Worm (Caenorhabditis elegans) whole organism, young adult: Measurements from ENCODE around the gene srh-92.

Experiments
- B0035.1 ChIP-seq: sonication (generic microtip); optimal IDR thresholded peaks from 2 replicates; lab custom pipeline; 2016; ENCODE audit warnings: missing genetic modification characterization, mild to moderate bottlenecking, missing compliant biosample characterization, missing genotype, missing genetic modification reagents
- B0261.1 ChIP-seq: sonication (generic microtip); optimal IDR thresholded peaks from 2 replicates; lab custom pipeline; 2016; ENCODE audit warnings: mild to moderate bottlenecking, missing genetic modification characterization, moderate library complexity, missing compliant biosample characterization
- F33H1.4 ChIP-seq: fragments of 200-800 bp; sonication (Bioruptor generic); IDR thresholded peaks from 2 replicates; pipeline ENCODE4 v1.3.6; 2022; ENCODE audit warnings: missing genetic modification reagents, missing genetic modification characterization, missing compliant biosample characterization
- F55B11.4 ChIP-seq: sonication (generic microtip); optimal IDR thresholded peaks from 2 replicates; lab custom pipeline; 2016; ENCODE audit warnings: missing compliant biosample characterization, missing genetic modification characterization, borderline replicate concordance; ENCODE audit not compliant: insufficient read depth
- F57A8.1 ChIP-seq: fragments of 200-800 bp; sonication (Bioruptor generic); optimal IDR thresholded peaks from 2 replicates; lab custom pipeline; 2018; ENCODE audit warnings: mild to moderate bottlenecking, missing genetic modification characterization, moderate library complexity, missing compliant biosample characterization
- K11D2.4 ChIP-seq: fragments of 200-800 bp; sonication (Bioruptor generic); IDR thresholded peaks from 2 replicates; pipeline ENCODE4 v1.3.6; 2022; ENCODE audit warnings: missing genetic modification reagents, missing genetic modification characterization, missing compliant biosample characterization
- T07F8.4 ChIP-seq: sonication (generic microtip); optimal IDR thresholded peaks from 2 replicates; lab custom pipeline; 2016; ENCODE audit warnings: mild to moderate bottlenecking, missing genetic modification characterization, moderate library complexity, missing compliant biosample characterization
- T26A5.8 ChIP-seq: sonication (generic microtip); optimal IDR thresholded peaks from 2 replicates; lab custom pipeline; 2016; ENCODE audit warnings: missing genetic modification characterization, missing compliant biosample characterization
- Y53F4B.3 ChIP-seq: fragments of 200-800 bp; sonication (Bioruptor generic); IDR thresholded peaks from 2 replicates; pipeline ENCODE4 v1.3.6; 2022; ENCODE audit warnings: missing genetic modification reagents, missing genetic modification characterization, missing compliant biosample characterization
- Y67H2A.10 ChIP-seq: fragments of 200-800 bp; sonication (Bioruptor generic); conservative IDR thresholded peaks from 2 replicates; pipeline ENCODE4 v1.3.6; 2022; ENCODE audit warnings: missing genetic modification reagents, missing genetic modification characterization, missing compliant biosample characterization
- aptf-2 ChIP-seq: fragments of 200-800 bp; sonication (Bioruptor generic); conservative IDR thresholded peaks from 2 replicates; pipeline ENCODE4 v1.3.6; 2022; ENCODE audit warnings: missing genetic modification reagents, missing genetic modification characterization, missing compliant biosample characterization
- attf-3 ChIP-seq: fragments of 200-800 bp; sonication (Bioruptor generic); conservative IDR thresholded peaks from 2 replicates; pipeline ENCODE4 v1.3.6; 2022; ENCODE audit warnings: missing genetic modification reagents, missing genetic modification characterization, missing compliant biosample characterization
- cebp-1 ChIP-seq, 2 experiments: fragments of 200-800 bp in 1 of 2; sonication (Bioruptor generic) in 1 of 2; sonication (generic microtip) in 1 of 2; IDR thresholded peaks in 1 of 2; optimal IDR thresholded peaks in 1 of 2; 2 replicates each; pipeline versions ENCODE4 v1.3.6 to Lab custom; 2017 to 2022; ENCODE audit warnings: missing compliant biosample characterization in 2 of 2, missing genetic modification characterization in 2 of 2, mild to moderate bottlenecking in 1 of 2, missing genetic modification reagents in 1 of 2, moderate library complexity in 1 of 2
- ceh-100 ChIP-seq: fragments of 200-800 bp; sonication (Bioruptor generic); IDR thresholded peaks from 2 replicates; pipeline ENCODE4 v1.3.6; 2022; ENCODE audit warnings: missing genetic modification reagents, missing genetic modification characterization, missing compliant biosample characterization
- ceh-27 ChIP-seq: fragments of 200-800 bp; sonication (Bioruptor generic); optimal IDR thresholded peaks from 2 replicates; lab custom pipeline; 2018; ENCODE audit warnings: mild to moderate bottlenecking, missing genetic modification characterization, moderate library complexity, missing compliant biosample characterization
- chd-7 ChIP-seq: sonication (generic microtip); optimal IDR thresholded peaks from 2 replicates; lab custom pipeline; 2016; ENCODE audit warnings: mild to moderate bottlenecking, missing genetic modification characterization, moderate library complexity, missing compliant biosample characterization
- die-1 ChIP-seq: sonication (generic microtip); optimal IDR thresholded peaks from 2 replicates; lab custom pipeline; 2016; ENCODE audit warnings: missing genotype, mild to moderate bottlenecking, missing genetic modification characterization, missing compliant biosample characterization
- dpff-1 ChIP-seq: sonication (generic microtip); optimal IDR thresholded peaks from 2 replicates; lab custom pipeline; 2017; ENCODE audit warnings: mild to moderate bottlenecking, missing genetic modification characterization, missing compliant biosample characterization
- egl-44 ChIP-seq: fragments of 200-800 bp; sonication (Bioruptor generic); IDR thresholded peaks from 2 replicates; pipeline ENCODE4 v1.3.6; 2022; ENCODE audit warnings: missing genetic modification reagents, missing genetic modification characterization, missing compliant biosample characterization
- ets-4 ChIP-seq: fragments of 200-800 bp; sonication (Bioruptor generic); optimal IDR thresholded peaks from 2 replicates; lab custom pipeline; 2018; ENCODE audit warnings: mild to moderate bottlenecking, missing genetic modification characterization, missing compliant biosample characterization
- fkh-3 ChIP-seq: sonication (generic microtip); optimal IDR thresholded peaks from 2 replicates; lab custom pipeline; 2016; ENCODE audit warnings: mild to moderate bottlenecking, missing genetic modification characterization, missing compliant biosample characterization
- hmg-1.2 ChIP-seq: fragments of 200-800 bp; sonication (Bioruptor generic); IDR thresholded peaks from 2 replicates; pipeline ENCODE4 v1.3.6; 2022; ENCODE audit warnings: missing genetic modification reagents, missing genetic modification characterization, missing compliant biosample characterization
- hmg-20 ChIP-seq: fragments of 200-800 bp; sonication (Bioruptor generic); IDR thresholded peaks from 2 replicates; pipeline ENCODE4 v1.3.6; 2022; ENCODE audit warnings: missing genetic modification reagents, missing genetic modification characterization, missing compliant biosample characterization
- lin-40 ChIP-seq: sonication (generic microtip); optimal IDR thresholded peaks from 2 replicates; lab custom pipeline; 2016; ENCODE audit warnings: missing genetic modification characterization, mild to moderate bottlenecking, missing compliant biosample characterization, missing genotype, missing genetic modification reagents
- lsy-27 ChIP-seq: sonication (generic microtip); optimal IDR thresholded peaks from 2 replicates; lab custom pipeline; 2017; ENCODE audit warnings: missing genetic modification characterization, mild to moderate bottlenecking, missing compliant biosample characterization, antibody characterized with exemption, missing genotype, borderline replicate concordance; ENCODE audit not compliant: insufficient read depth
- madf-3 ChIP-seq: fragments of 200-800 bp; sonication (Bioruptor generic); IDR thresholded peaks from 2 replicates; pipeline ENCODE4 v1.3.6; 2022; ENCODE audit warnings: missing genetic modification reagents, missing genetic modification characterization, missing compliant biosample characterization
- madf-6 ChIP-seq: fragments of 200-800 bp; sonication (Bioruptor generic); IDR thresholded peaks from 2 replicates; pipeline ENCODE4 v1.3.6; 2022; ENCODE audit warnings: missing genetic modification reagents, missing genetic modification characterization, missing compliant biosample characterization
- mel-28 ChIP-seq: sonication (generic microtip); optimal IDR thresholded peaks from 2 replicates; lab custom pipeline; 2016; ENCODE audit warnings: borderline replicate concordance, mild to moderate bottlenecking, missing genetic modification characterization, missing compliant biosample characterization
- mes-4 ChIP-seq: sonication (generic microtip); optimal IDR thresholded peaks from 2 replicates; lab custom pipeline; 2016; ENCODE audit warnings: missing genotype, missing genetic modification characterization, missing compliant biosample characterization
- mxl-1 ChIP-seq: sonication (generic microtip); optimal IDR thresholded peaks from 2 replicates; lab custom pipeline; 2016; ENCODE audit warnings: missing genetic modification characterization, missing compliant biosample characterization
- nfya-1 ChIP-seq: sonication (generic microtip); optimal IDR thresholded peaks from 2 replicates; lab custom pipeline; 2017; ENCODE audit warnings: antibody characterized with exemption, missing compliant biosample characterization, missing genetic modification characterization, borderline replicate concordance; ENCODE audit not compliant: insufficient read depth
- nfya-2 ChIP-seq: fragments of 200-800 bp; sonication (Bioruptor generic); IDR thresholded peaks from 2 replicates; pipeline ENCODE4 v1.3.6; 2022; ENCODE audit warnings: missing genetic modification reagents, missing genetic modification characterization, missing compliant biosample characterization
- nfyb-1 ChIP-seq: fragments of 200-800 bp; sonication (Bioruptor generic); IDR thresholded peaks from 2 replicates; pipeline ENCODE4 v1.3.6; 2022; ENCODE audit warnings: missing genetic modification reagents, missing genetic modification characterization, missing compliant biosample characterization
- pbrm-1 ChIP-seq: fragments of 200-800 bp; sonication (Bioruptor generic); IDR thresholded peaks from 2 replicates; pipeline ENCODE4 v1.3.6; 2022; ENCODE audit warnings: missing genetic modification reagents, missing genetic modification characterization, missing compliant biosample characterization
- pha-4 ChIP-seq: fragments of 150-350 bp; sonication (generic microtip); optimal IDR thresholded peaks from 2 replicates; lab custom pipeline; 2014; ENCODE audit warnings: missing biosample characterization, missing genetic modification reagents, missing genetic modification characterization
- rcor-1 ChIP-seq: fragments of 200-800 bp; sonication (Bioruptor generic); IDR thresholded peaks from 2 replicates; pipeline ENCODE4 v1.3.6; 2022; ENCODE audit warnings: missing genetic modification reagents, missing genetic modification characterization, missing compliant biosample characterization
- rec-8 ChIP-seq, 2 experiments: sonication (generic microtip); optimal IDR thresholded peaks; 2 replicates each; lab custom pipeline; 2016; ENCODE audit warnings: mild to moderate bottlenecking in 2 of 2, missing genetic modification characterization in 2 of 2, missing genetic modification reagents in 2 of 2, missing genotype in 2 of 2, missing biosample characterization in 1 of 2, missing compliant biosample characterization in 1 of 2, moderate library complexity in 1 of 2
- rpc-1 ChIP-seq, 2 experiments: fragments of 150-350 bp in 1 of 2; sonication (generic microtip) in 1 of 2; optimal IDR thresholded peaks; 2 replicates each; lab custom pipeline; 2014 to 2018; ENCODE audit warnings: missing biosample characterization in 1 of 2, missing genetic modification characterization in 1 of 2, missing genetic modification reagents in 1 of 2, missing genotype in 1 of 2
- sdz-38 ChIP-seq: sonication (generic microtip); optimal IDR thresholded peaks from 2 replicates; lab custom pipeline; 2016; ENCODE audit warnings: missing genotype, missing genetic modification characterization, missing compliant biosample characterization
- sea-2 ChIP-seq: fragments of 200-800 bp; sonication (Bioruptor generic); IDR thresholded peaks from 2 replicates; pipeline ENCODE4 v1.3.6; 2022; ENCODE audit warnings: missing genetic modification characterization, missing compliant biosample characterization
- snpc-3.4 ChIP-seq: sonication (generic microtip); optimal IDR thresholded peaks from 2 replicates; lab custom pipeline; 2017; ENCODE audit warnings: missing genetic modification characterization, mild to moderate bottlenecking, missing compliant biosample characterization, antibody characterized with exemption, moderate library complexity, missing genotype, missing genetic modification reagents
- sptf-2 ChIP-seq: fragments of 200-800 bp; sonication (Bioruptor generic); optimal IDR thresholded peaks from 2 replicates; lab custom pipeline; 2018; ENCODE audit warnings: mild to moderate bottlenecking, missing genetic modification characterization, missing compliant biosample characterization
- tbp1 ChIP-seq: fragments of 200-800 bp; sonication (Bioruptor generic); optimal IDR thresholded peaks from 2 replicates; lab custom pipeline; 2018; ENCODE audit warnings: mild to moderate bottlenecking, missing genetic modification characterization, missing compliant biosample characterization
- tbx-9 ChIP-seq: sonication (generic microtip); optimal IDR thresholded peaks from 2 replicates; lab custom pipeline; 2016; ENCODE audit warnings: borderline replicate concordance, missing genetic modification characterization, inconsistent platforms, missing compliant biosample characterization
- unc-130 ChIP-seq: sonication (generic microtip); optimal IDR thresholded peaks from 2 replicates; lab custom pipeline; 2016; ENCODE audit warnings: missing genetic modification reagents, missing genetic modification characterization, missing compliant biosample characterization
- ztf-22 ChIP-seq: fragments of 200-800 bp; sonication (Bioruptor generic); optimal IDR thresholded peaks from 2 replicates; lab custom pipeline; 2018; ENCODE audit warnings: mild to moderate bottlenecking, missing genetic modification characterization, moderate library complexity, missing compliant biosample characterization
- ztf-3 ChIP-seq: fragments of 200-800 bp; sonication (Bioruptor generic); optimal IDR thresholded peaks from 2 replicates; lab custom pipeline; 2018; ENCODE audit warnings: mild to moderate bottlenecking, missing genetic modification characterization, missing compliant biosample characterization

srh-92 gene

ce11 chrV:7434805-7435363 lies 25.9 kb downstream of the srh-92 start:
- TF ChIP-seq nfya-1 (no peak), F55B11.4 (no peak), sdz-38 (tag; lab: Kevin White, UChicago) (no peak), ztf-3 (GFP tag; lab: Kevin White, UChicago) (no peak), mel-28 (no peak), ztf-22 (GFP tag; lab: Kevin White, UChicago) (no peak), rpc-1 (optimal IDR thresholded peaks at IDR 0.05; lab: Kevin White, UChicago) (no peak), rpc-1 (tag; optimal IDR thresholded peaks at IDR 0.05; lab: Kevin White, UChicago) (no peak), F33H1.4 (no peak), cebp-1 (GFP tag; IDR thresholded peaks at IDR 0.05; lab: Robert Waterston, UW) (no peak), cebp-1 (tag; optimal IDR thresholded peaks at IDR 0.05; lab: Kevin White, UChicago) (peak; percentile 52), rcor-1 (GFP tag; lab: Robert Waterston, UW) (no peak), K11D2.4 (GFP tag; lab: Robert Waterston, UW) (0 out of 2 replicates have a peak, but pooled peaks have one; percentile 30), T07F8.4 (tag; lab: Kevin White, UChicago) (no peak), nfyb-1 (GFP tag; lab: Robert Waterston, UW) (peak; percentile 55), pha-4 (peak; percentile 76), nfya-2 (GFP tag; lab: Robert Waterston, UW) (no peak), mes-4 (tag; lab: Kevin White, UChicago) (no peak), aptf-2 (GFP tag; lab: Robert Waterston, UW) (no peak), egl-44 (GFP tag; lab: Robert Waterston, UW) (no peak), hmg-1.2 (GFP tag; lab: Robert Waterston, UW) (peak; percentile 32; the same call in 1 of the 2 replicates), tbp1 (peak; percentile 46), unc-130 (GFP tag; lab: Kevin White, UChicago) (no peak), attf-3 (GFP tag; lab: Robert Waterston, UW) (no peak), madf-6 (GFP tag; lab: Robert Waterston, UW) (no peak), ceh-100 (GFP tag; lab: Robert Waterston, UW) (no peak), mxl-1 (tag; lab: Kevin White, UChicago) (no peak), lin-40 (peak; percentile 26), rec-8 (tag; optimal IDR thresholded peaks at IDR 0.05; lab: Kevin White, UChicago) (no peak), B0261.1 (tag; lab: Kevin White, UChicago) (no peak), madf-3 (GFP tag; lab: Robert Waterston, UW) (no peak), ceh-27 (GFP tag; lab: Kevin White, UChicago) (peak; percentile 52), sea-2 (GFP tag; lab: Robert Waterston, UW) (no peak), die-1 (tag; lab: Kevin White, UChicago) (no peak), T26A5.8 (tag; lab: Kevin White, UChicago) (no peak), pbrm-1 (GFP tag; lab: Robert Waterston, UW) (no peak), sptf-2 (GFP tag; lab: Kevin White, UChicago) (no peak), chd-7 (peak; percentile 25), dpff-1 (no peak), fkh-3 (tag; lab: Kevin White, UChicago) (no peak), snpc-3.4 (no peak), F57A8.1 (GFP tag; lab: Kevin White, UChicago) (no peak), tbx-9 (tag; lab: Kevin White, UChicago) (no peak), lsy-27 (no peak), hmg-20 (GFP tag; lab: Robert Waterston, UW) (no peak), B0035.1 (no peak), Y67H2A.10 (no peak), Y53F4B.3 (GFP tag; lab: Robert Waterston, UW) (no peak), ets-4 (GFP tag; lab: Kevin White, UChicago) (no peak)
